Worm (Caenorhabditis elegans) whole organism, L3 larva: ENCODE data around the gene hhat-2.

Experiments used
- elt-2 ChIP-seq: sonication (generic microtip); optimal IDR thresholded peaks from 2 replicates; lab custom pipeline; 2016; ENCODE audit warnings: missing genetic modification reagents, mild to moderate bottlenecking, missing genetic modification characterization, missing compliant biosample characterization
- elt-3 ChIP-seq, 3 experiments: fragments of 150-350 bp in 1 of 3; sonication (generic microtip) in 2 of 3; optimal IDR thresholded peaks; 2 replicates in 2 of 3; 4 replicates in 1 of 3; lab custom pipeline; 2014 to 2017; ENCODE audit warnings: missing biosample characterization in 3 of 3, missing genetic modification characterization in 3 of 3
- nhr-43 ChIP-seq: sonication (generic microtip); optimal IDR thresholded peaks from 2 replicates; lab custom pipeline; 2016; ENCODE audit warnings: mild to moderate bottlenecking, missing genetic modification characterization, missing compliant biosample characterization; ENCODE audit not compliant: poor library complexity, severe bottlenecking
- unc-62 ChIP-seq: fragments of 150-350 bp; sonication (generic microtip); optimal IDR thresholded peaks from 4 replicates; lab custom pipeline; 2014; ENCODE audit warnings: missing biosample characterization, missing genetic modification reagents, missing genetic modification characterization

ce11 chrIV:14828218-14828617 is 708 bp downstream of the hhat-2 start:
- TF ChIP-seq unc-62 (GFP tag; lab: Kevin White, UChicago), result no peak
- TF ChIP-seq elt-2 (tag; lab: Kevin White, UChicago), result no peak
- no peak for TF ChIP-seq elt-3 (tag; optimal IDR thresholded peaks at IDR 0.05; lab: Kevin White, UChicago)
- TF ChIP-seq nhr-43 (tag; lab: Kevin White, UChicago), result no peak
